Worm (Caenorhabditis elegans) whole organism, late embryonic: Measurements from ENCODE around the gene ZC404.15.

Experiments
- nhr-11 ChIP-seq: fragments of 150-350 bp; optimal IDR thresholded peaks from 2 replicates; lab custom pipeline; 2014; ENCODE audit warnings: missing biosample characterization, missing genetic modification characterization
- rnt-1 ChIP-seq: sonication (generic microtip); optimal IDR thresholded peaks from 2 replicates; lab custom pipeline; 2016; ENCODE audit warnings: missing genetic modification characterization, missing compliant biosample characterization

DNA sequence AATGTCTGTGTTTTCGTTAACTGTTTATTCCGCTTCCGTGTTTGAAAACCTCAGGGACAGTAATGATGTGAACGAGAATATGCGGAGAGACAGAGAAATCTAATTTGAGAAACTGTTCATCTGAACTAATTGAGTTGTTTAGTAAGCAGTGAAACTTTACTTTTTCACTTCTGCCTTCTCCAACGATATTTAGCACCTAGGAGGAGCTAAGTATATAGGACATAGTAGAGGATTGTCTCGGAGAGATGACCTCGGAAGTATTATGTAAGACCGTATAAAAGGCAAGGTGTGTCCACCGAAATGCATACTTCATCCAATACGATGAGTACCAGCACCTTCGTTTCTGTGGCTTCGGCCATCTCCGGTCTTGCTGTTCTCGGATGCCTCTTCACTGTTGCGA lies 49.1 kb downstream of the ZC404.15 start, which contains the start of gene col-141:
- TF ChIP-seq rnt-1 (tag; lab: Kevin White, UChicago) = no peak
- TF ChIP-seq nhr-11 (tag; lab: Kevin White, UChicago) = no peak
